Fruit fly (Drosophila melanogaster) Kc167 (cell line): ENCODE results near the gene CG32112.

Source experiments
- Myc ChIP-seq: fragments of >200 bp; optimal IDR thresholded peaks from 2 replicates; lab custom pipeline; 2017; ENCODE audit warnings: missing external identifiers
- Sin3A ChIP-seq: fragments of >200 bp; optimal IDR thresholded peaks from 2 replicates; lab custom pipeline; 2018; ENCODE audit warnings: missing external identifiers
- h ChIP-seq: fragments of >200 bp; optimal IDR thresholded peaks from 3 replicates; lab custom pipeline; 2018; ENCODE audit warnings: missing external identifiers
- insv ChIP-seq: fragments of >200 bp; optimal IDR thresholded peaks from 3 replicates; lab custom pipeline; 2018; ENCODE audit warnings: missing external identifiers
- psq ChIP-seq: fragments of >200 bp; optimal IDR thresholded peaks from 2 replicates; lab custom pipeline; 2017; ENCODE audit warnings: missing external identifiers
- ttk ChIP-seq: sonication (Bioruptor generic); optimal IDR thresholded peaks from 2 replicates; lab custom pipeline; 2017; ENCODE audit warnings: missing external identifiers

CG32112 gene

dm6 chr3L:12790783-12791678 is 49.5 kb downstream of the CG32112 start:
- TF ChIP-seq Sin3A, result no peak
- no peak for TF ChIP-seq insv (lab: Kevin White, UChicago)
- no peak for TF ChIP-seq h (lab: Kevin White, UChicago)
- TF ChIP-seq ttk (lab: Kevin White, UChicago), result no peak
- no peak for TF ChIP-seq psq (lab: Kevin White, UChicago)
- TF ChIP-seq Myc, result no peak

DNA sequence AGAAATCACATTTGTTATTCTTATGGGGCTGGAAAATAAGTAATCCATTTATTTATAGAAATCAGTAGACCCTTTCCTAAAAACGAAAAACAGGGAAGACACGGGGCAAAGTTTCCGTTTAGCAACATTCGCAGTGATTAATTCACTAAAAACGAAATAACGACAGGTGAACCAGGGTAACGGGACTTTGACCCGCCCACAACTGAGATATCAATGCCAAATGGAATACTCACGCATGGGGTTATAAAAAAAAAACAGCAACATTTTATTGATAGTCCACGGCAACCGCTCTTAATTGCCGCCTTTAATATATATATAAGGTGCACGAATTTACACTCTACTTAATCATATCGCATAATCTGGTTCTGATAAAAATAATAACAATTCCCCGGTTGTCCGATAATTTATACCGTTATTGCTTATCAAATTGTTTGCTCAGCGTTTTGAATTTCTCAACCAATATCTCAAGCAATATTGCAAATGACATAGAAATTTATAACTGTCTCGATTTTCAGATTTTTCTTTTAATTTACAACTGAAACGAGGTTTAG is 50.2 kb downstream of the CG32112 start:
- TF ChIP-seq psq (lab: Kevin White, UChicago) (no peak), ttk (lab: Kevin White, UChicago) (no peak), h (lab: Kevin White, UChicago) (no peak), Myc (no peak), insv (lab: Kevin White, UChicago) (no peak), Sin3A (no peak)

DNA sequence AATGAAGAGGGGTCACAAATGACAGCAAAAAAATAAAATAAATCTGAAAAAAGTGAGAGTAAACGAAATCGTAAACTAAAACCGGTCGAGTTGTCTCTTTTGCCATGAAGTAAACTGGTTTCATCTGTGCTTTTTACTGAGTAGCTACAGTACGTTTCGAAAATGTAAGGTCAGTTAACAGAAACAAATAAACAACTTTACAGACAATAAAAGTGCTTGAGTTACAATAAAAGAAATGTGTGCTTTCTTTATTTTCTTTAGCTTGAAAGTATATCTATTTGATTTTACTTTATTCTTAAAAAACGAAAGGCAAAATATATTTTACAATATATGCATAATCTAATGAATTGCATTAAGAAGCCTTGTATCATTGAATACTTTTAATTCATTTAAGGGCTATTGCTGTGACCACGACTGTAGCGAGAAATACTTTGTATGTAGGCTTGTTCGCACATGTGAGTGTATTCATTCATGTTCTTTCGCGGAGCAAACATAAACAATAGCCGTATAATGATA is 51.5 kb downstream of the CG32112 start:
- no peak for TF ChIP-seq insv (lab: Kevin White, UChicago)
- TF ChIP-seq Myc, result no peak
- no peak for TF ChIP-seq ttk (lab: Kevin White, UChicago)
- no peak for TF ChIP-seq psq (lab: Kevin White, UChicago)
- TF ChIP-seq h (lab: Kevin White, UChicago), result no peak
- no peak for TF ChIP-seq Sin3A

dm6 chr3L:12794532-12794931 is 53.0 kb downstream of the CG32112 start:
- TF ChIP-seq psq (lab: Kevin White, UChicago) (no peak), ttk (lab: Kevin White, UChicago) (no peak), Myc (no peak), insv (lab: Kevin White, UChicago) (no peak), Sin3A (no peak), h (lab: Kevin White, UChicago) (no peak)
